Fruit fly (Drosophila melanogaster) whole organism, embryonic: ENCODE data around the gene MtnD.

ENCODE experiments used
- Atf6 ChIP-seq: fragments of 200-800 bp; sonication (Bioruptor generic); IDR thresholded peaks from 2 replicates; pipeline ENCODE4 v1.3.6; 2022; ENCODE audit warnings: missing biosample characterization, missing genetic modification characterization
- BtbVII ChIP-seq: fragments of 200-800 bp; sonication (Bioruptor generic); optimal IDR thresholded peaks from 3 replicates; lab custom pipeline; 2017; ENCODE audit warnings: missing biosample characterization, mild to moderate bottlenecking, missing genetic modification characterization
- CG11398 ChIP-seq: fragments of 200-800 bp; sonication (Bioruptor generic); optimal IDR thresholded peaks from 2 replicates; lab custom pipeline; 2016; ENCODE audit warnings: missing biosample characterization, missing genetic modification characterization
- CG12155 ChIP-seq: fragments of 200-800 bp; sonication (Bioruptor generic); optimal IDR thresholded peaks from 3 replicates; lab custom pipeline; 2016; ENCODE audit warnings: missing biosample characterization, missing genetic modification characterization
- CG14014 ChIP-seq: fragments of 200-800 bp; sonication (Bioruptor generic); IDR thresholded peaks from 2 replicates; pipeline ENCODE4 v1.3.6; 2022; ENCODE audit warnings: missing biosample characterization, missing genetic modification characterization
- CG14965 ChIP-seq: fragments of 200-800 bp; sonication (Bioruptor generic); optimal IDR thresholded peaks from 2 replicates; lab custom pipeline; 2016; ENCODE audit warnings: missing biosample characterization, missing genetic modification characterization, borderline replicate concordance
- CG15269 ChIP-seq: fragments of 200-800 bp; sonication (Bioruptor generic); optimal IDR thresholded peaks from 2 replicates; lab custom pipeline; 2018; ENCODE audit warnings: missing biosample characterization, mild to moderate bottlenecking, missing genetic modification characterization, moderate library complexity
- CG17568 ChIP-seq: fragments of 200-800 bp; sonication (Bioruptor generic); optimal IDR thresholded peaks from 2 replicates; lab custom pipeline; 2018; ENCODE audit warnings: missing biosample characterization, mild to moderate bottlenecking, missing genetic modification characterization, moderate library complexity
- CG17612 ChIP-seq: fragments of 200-800 bp; sonication (Bioruptor generic); IDR thresholded peaks from 2 replicates; pipeline ENCODE4 v1.3.6; 2022; ENCODE audit warnings: missing biosample characterization, missing genetic modification characterization
- CG1832 ChIP-seq: fragments of 200-800 bp; sonication (Bioruptor generic); optimal IDR thresholded peaks from 2 replicates; lab custom pipeline; 2017; ENCODE audit warnings: missing biosample characterization, mild to moderate bottlenecking, missing genetic modification characterization, inconsistent platforms
- CG18476 ChIP-seq: fragments of 200-800 bp; sonication (Bioruptor generic); optimal IDR thresholded peaks from 2 replicates; lab custom pipeline; 2016; ENCODE audit warnings: missing biosample characterization, mild to moderate bottlenecking, missing genetic modification characterization
- CG18619 ChIP-seq: fragments of 200-800 bp; sonication (Bioruptor generic); optimal IDR thresholded peaks from 3 replicates; lab custom pipeline; 2017; ENCODE audit warnings: missing biosample characterization, mild to moderate bottlenecking, missing genetic modification characterization
- CG2116 ChIP-seq: fragments of 200-800 bp; sonication (Bioruptor generic); optimal IDR thresholded peaks from 3 replicates; lab custom pipeline; 2018; ENCODE audit warnings: missing biosample characterization, mild to moderate bottlenecking, missing genetic modification characterization
- CG31365 ChIP-seq: fragments of 200-800 bp; sonication (Bioruptor generic); optimal IDR thresholded peaks from 2 replicates; lab custom pipeline; 2018; ENCODE audit warnings: missing biosample characterization, mild to moderate bottlenecking, missing genetic modification characterization
- CG6854 ChIP-seq: fragments of 200-800 bp; sonication (Bioruptor generic); optimal IDR thresholded peaks from 3 replicates; lab custom pipeline; 2017; ENCODE audit warnings: missing biosample characterization, mild to moderate bottlenecking, missing genetic modification characterization
- Camta ChIP-seq: fragments of 200-800 bp; sonication (Bioruptor generic); optimal IDR thresholded peaks from 2 replicates; lab custom pipeline; 2016; ENCODE audit warnings: missing biosample characterization, missing genetic modification characterization
- Chrac-16 ChIP-seq: fragments of 200-800 bp; sonication (Bioruptor generic); optimal IDR thresholded peaks from 3 replicates; lab custom pipeline; 2016; ENCODE audit warnings: missing biosample characterization, missing genetic modification characterization
- CrebB ChIP-seq: fragments of 200-800 bp; sonication (Bioruptor generic); optimal IDR thresholded peaks from 3 replicates; lab custom pipeline; 2018; ENCODE audit warnings: missing biosample characterization, mild to moderate bottlenecking, missing genetic modification characterization
- Doc2 ChIP-seq: fragments of 200-800 bp; sonication (Bioruptor generic); IDR thresholded peaks from 2 replicates; pipeline ENCODE4 v1.3.6; 2022; ENCODE audit warnings: missing biosample characterization, missing genetic modification characterization
- Dp ChIP-seq: fragments of 200-800 bp; sonication (Bioruptor generic); optimal IDR thresholded peaks from 2 replicates; lab custom pipeline; 2018; ENCODE audit warnings: missing biosample characterization, mild to moderate bottlenecking, missing genetic modification characterization, moderate library complexity
- Hey ChIP-seq: fragments of 200-800 bp; sonication (Bioruptor generic); optimal IDR thresholded peaks from 3 replicates; lab custom pipeline; 2018; ENCODE audit warnings: missing biosample characterization, mild to moderate bottlenecking, missing genetic modification characterization
- HmgZ ChIP-seq: fragments of 200-800 bp; sonication (Bioruptor generic); optimal IDR thresholded peaks from 2 replicates; lab custom pipeline; 2018; ENCODE audit warnings: missing biosample characterization, mild to moderate bottlenecking, missing genetic modification characterization
- Lhr ChIP-seq: fragments of 200-800 bp; sonication (Bioruptor generic); optimal IDR thresholded peaks from 3 replicates; lab custom pipeline; 2017; ENCODE audit warnings: mild to moderate bottlenecking, missing biosample characterization, missing genetic modification reagents, missing genetic modification characterization
- MESR4 ChIP-seq: fragments of 200-800 bp; sonication (Bioruptor generic); optimal IDR thresholded peaks from 2 replicates; lab custom pipeline; 2018; ENCODE audit warnings: missing biosample characterization, mild to moderate bottlenecking, missing genetic modification characterization, moderate library complexity
- Max ChIP-seq: fragments of 200-800 bp; sonication (Bioruptor generic); optimal IDR thresholded peaks from 2 replicates; lab custom pipeline; 2016; ENCODE audit warnings: missing biosample characterization, mild to moderate bottlenecking, missing genetic modification characterization
- NC2α ChIP-seq: fragments of 200-800 bp; sonication (Bioruptor generic); optimal IDR thresholded peaks from 2 replicates; lab custom pipeline; 2016; ENCODE audit warnings: missing biosample characterization, missing genetic modification characterization
- Nf-YC ChIP-seq: fragments of 200-800 bp; optimal IDR thresholded peaks from 3 replicates; lab custom pipeline; 2019; ENCODE audit warnings: missing biosample characterization, mild to moderate bottlenecking, missing genetic modification characterization, moderate library complexity
- Oaz ChIP-seq: fragments of 200-800 bp; sonication (Bioruptor generic); IDR thresholded peaks from 2 replicates; pipeline ENCODE4 v1.3.6; 2022; ENCODE audit warnings: missing biosample characterization, missing genetic modification characterization
- Taf1 ChIP-seq: fragments of 200-800 bp; sonication (Bioruptor generic); IDR thresholded peaks from 2 replicates; pipeline ENCODE4 v1.3.6; 2022; ENCODE audit warnings: missing biosample characterization, missing genetic modification characterization
- Usf ChIP-seq: fragments of 200-800 bp; sonication (Bioruptor generic); optimal IDR thresholded peaks from 2 replicates; lab custom pipeline; 2017; ENCODE audit warnings: missing genotype, missing biosample characterization, missing genetic modification characterization
- Xbp1 ChIP-seq: fragments of 200-800 bp; sonication (Bioruptor generic); optimal IDR thresholded peaks from 3 replicates; lab custom pipeline; 2016; ENCODE audit warnings: missing biosample characterization, mild to moderate bottlenecking, missing genetic modification characterization
- Xrp1 ChIP-seq: fragments of 200-800 bp; sonication (Bioruptor generic); IDR thresholded peaks from 2 replicates; pipeline ENCODE4 v1.3.6; 2022; ENCODE audit warnings: missing biosample characterization, missing genetic modification characterization
- bigmax ChIP-seq: fragments of 200-800 bp; sonication (Bioruptor generic); optimal IDR thresholded peaks from 2 replicates; lab custom pipeline; 2018; ENCODE audit warnings: missing biosample characterization, mild to moderate bottlenecking, missing genetic modification characterization
- chn ChIP-seq: fragments of 200-800 bp; sonication (Bioruptor generic); optimal IDR thresholded peaks from 2 replicates; lab custom pipeline; 2016; ENCODE audit warnings: missing biosample characterization, missing genetic modification characterization
- corto ChIP-seq: fragments of 200-800 bp; sonication (Bioruptor generic); optimal IDR thresholded peaks from 2 replicates; lab custom pipeline; 2016; ENCODE audit warnings: missing biosample characterization, mild to moderate bottlenecking, missing genetic modification characterization, moderate library complexity
- croc ChIP-seq: fragments of 200-800 bp; sonication (Bioruptor generic); conservative IDR thresholded peaks from 3 replicates; pipeline ENCODE4 v1.3.6; 2022; ENCODE audit warnings: missing biosample characterization, missing genetic modification characterization
- danr ChIP-seq: fragments of 200-800 bp; sonication (Bioruptor generic); IDR thresholded peaks from 2 replicates; pipeline ENCODE4 v1.3.6; 2022; ENCODE audit warnings: missing biosample characterization, missing genetic modification characterization
- fd96Cb ChIP-seq: fragments of 200-800 bp; sonication (Bioruptor generic); optimal IDR thresholded peaks from 2 replicates; lab custom pipeline; 2018; ENCODE audit warnings: missing biosample characterization, mild to moderate bottlenecking, missing genetic modification characterization, moderate library complexity
- ftz-f1 ChIP-seq: fragments of 200-800 bp; sonication (Bioruptor generic); optimal IDR thresholded peaks from 2 replicates; lab custom pipeline; 2016; ENCODE audit warnings: missing biosample characterization, missing genetic modification characterization
- gcm2 ChIP-seq: fragments of 200-800 bp; sonication (Bioruptor generic); optimal IDR thresholded peaks from 2 replicates; lab custom pipeline; 2016; ENCODE audit warnings: missing biosample characterization, missing genetic modification characterization
- inv ChIP-seq: fragments of 200-800 bp; sonication (Bioruptor generic); IDR thresholded peaks from 2 replicates; pipeline ENCODE4 v1.3.6; 2022; ENCODE audit warnings: missing biosample characterization, missing genetic modification characterization; ENCODE audit not compliant: partially characterized antibody
- jing ChIP-seq: fragments of 200-800 bp; sonication (Bioruptor generic); optimal IDR thresholded peaks from 2 replicates; lab custom pipeline; 2018; ENCODE audit warnings: missing biosample characterization, mild to moderate bottlenecking, missing genetic modification characterization
- lab ChIP-seq: fragments of 200-800 bp; sonication (Bioruptor generic); optimal IDR thresholded peaks from 3 replicates; lab custom pipeline; 2017; ENCODE audit warnings: missing biosample characterization, missing genetic modification characterization, mild to moderate bottlenecking, moderate library complexity, missing genetic modification reagents
- nerfin-1 ChIP-seq: fragments of 200-800 bp; sonication (Bioruptor generic); optimal IDR thresholded peaks from 3 replicates; lab custom pipeline; 2019; ENCODE audit warnings: missing biosample characterization, mild to moderate bottlenecking, missing genetic modification characterization, moderate library complexity
- oc ChIP-seq: fragments of 200-800 bp; sonication (Bioruptor generic); optimal IDR thresholded peaks from 2 replicates; lab custom pipeline; 2018; ENCODE audit warnings: missing biosample characterization, mild to moderate bottlenecking, missing genetic modification characterization, moderate library complexity
- org-1 ChIP-seq: fragments of 200-800 bp; sonication (Bioruptor generic); optimal IDR thresholded peaks from 2 replicates; lab custom pipeline; 2017; ENCODE audit warnings: missing biosample characterization, missing genetic modification characterization
- peb ChIP-seq: fragments of 200-800 bp; sonication (Bioruptor generic); IDR thresholded peaks from 2 replicates; pipeline ENCODE4 v1.3.6; 2022; ENCODE audit warnings: missing biosample characterization, missing genetic modification characterization
- pnt ChIP-seq: fragments of 200-800 bp; sonication (Bioruptor generic); optimal IDR thresholded peaks from 3 replicates; lab custom pipeline; 2016; ENCODE audit warnings: missing biosample characterization, missing genetic modification characterization
- ro ChIP-seq: fragments of 200-800 bp; sonication (Bioruptor generic); IDR thresholded peaks from 2 replicates; pipeline ENCODE4 v1.3.6; 2022; ENCODE audit warnings: missing biosample characterization, missing genetic modification characterization
- sens-2 ChIP-seq: fragments of 200-800 bp; sonication (Bioruptor generic); IDR thresholded peaks from 2 replicates; pipeline ENCODE4 v1.3.6; 2022; ENCODE audit warnings: missing biosample characterization, missing genetic modification characterization
- slp2 ChIP-seq: fragments of 200-800 bp; sonication (Bioruptor generic); optimal IDR thresholded peaks from 2 replicates; lab custom pipeline; 2016; ENCODE audit warnings: missing biosample characterization, missing genetic modification characterization
- tup ChIP-seq: fragments of 200-800 bp; sonication (Bioruptor generic); optimal IDR thresholded peaks from 2 replicates; lab custom pipeline; 2016; ENCODE audit warnings: missing biosample characterization, mild to moderate bottlenecking, missing genetic modification characterization, moderate library complexity

MtnD gene

DNA sequence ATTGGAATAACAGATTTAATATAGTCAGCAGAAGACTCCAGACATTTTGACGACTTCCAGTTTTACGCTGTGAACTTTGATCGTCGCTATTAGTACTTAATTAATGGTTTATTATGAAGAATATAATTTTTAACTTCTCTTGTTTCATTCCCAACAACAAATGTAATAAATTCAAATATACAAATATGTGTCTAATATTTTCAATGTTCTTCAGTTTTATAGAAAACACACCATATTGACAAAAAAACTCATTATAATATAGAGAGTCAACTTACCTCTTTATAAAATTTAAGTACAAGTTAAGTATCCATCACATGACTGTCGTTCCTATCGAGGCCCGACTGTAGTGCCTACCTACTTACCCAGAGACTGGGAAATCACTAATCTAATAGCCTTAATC is 38.6 kb downstream of the MtnD start (continued):
- no peak for TF ChIP-seq Max (GFP tag; lab: Kevin White, UChicago)
- no peak for TF ChIP-seq CG18476
- no peak for TF ChIP-seq croc
- peak; percentile 31; the same call in 1 of the 2 replicates for TF ChIP-seq Xrp1 (GFP tag; lab: Robert Waterston, UW)
- no peak for TF ChIP-seq Chrac-16
- TF ChIP-seq peb (GFP tag; lab: Robert Waterston, UW): no peak
- no peak for TF ChIP-seq Nf-YC (tag; lab: Kevin White, UChicago)
- no peak for TF ChIP-seq NC2α
- no peak for TF ChIP-seq CG18619 (GFP tag; lab: Kevin White, UChicago)
- TF ChIP-seq ro (GFP tag; lab: Robert Waterston, UW): no peak
- no peak for TF ChIP-seq sens-2 (GFP tag; lab: Robert Waterston, UW)
- TF ChIP-seq CG12155 (GFP tag; lab: Kevin White, UChicago): no peak
- peak; percentile 20 for TF ChIP-seq CG15269 (tag; lab: Kevin White, UChicago)
- no peak for TF ChIP-seq Atf6
- TF ChIP-seq Doc2 (GFP tag; lab: Robert Waterston, UW): no peak
- no peak for TF ChIP-seq corto
- TF ChIP-seq Lhr: no peak
- TF ChIP-seq lab: no peak
- no peak for TF ChIP-seq CG31365 (tag; lab: Kevin White, UChicago)
- no peak for TF ChIP-seq CG1832 (GFP tag; lab: Kevin White, UChicago)
- no peak for TF ChIP-seq nerfin-1 (tag; lab: Kevin White, UChicago)
- TF ChIP-seq org-1: no peak
- TF ChIP-seq bigmax: no peak
- TF ChIP-seq pnt: no peak
- TF ChIP-seq Camta (GFP tag; lab: Kevin White, UChicago): no peak
- TF ChIP-seq CrebB: no peak
- no peak for TF ChIP-seq BtbVII (GFP tag; lab: Kevin White, UChicago)
- TF ChIP-seq gcm2 (GFP tag; lab: Kevin White, UChicago): no peak
- TF ChIP-seq CG14965: no peak
- no peak for TF ChIP-seq CG2116 (GFP tag; lab: Kevin White, UChicago)
- TF ChIP-seq CG17612 (GFP tag; lab: Robert Waterston, UW): no peak
- no peak for TF ChIP-seq CG14014 (GFP tag; lab: Robert Waterston, UW)
- TF ChIP-seq Hey (tag; lab: Kevin White, UChicago): no peak
- no peak for TF ChIP-seq Dp (GFP tag; lab: Kevin White, UChicago)
- TF ChIP-seq tup (GFP tag; lab: Kevin White, UChicago): no peak
- TF ChIP-seq Xbp1: no peak
- no peak for TF ChIP-seq CG17568 (GFP tag; lab: Kevin White, UChicago)
- TF ChIP-seq danr: no peak
- TF ChIP-seq inv: no peak
- no peak for TF ChIP-seq Oaz (GFP tag; lab: Robert Waterston, UW)
- TF ChIP-seq Taf1: no peak
- no peak for TF ChIP-seq CG11398
- TF ChIP-seq fd96Cb: no peak
- no peak for TF ChIP-seq chn (GFP tag; lab: Kevin White, UChicago)
- no peak for TF ChIP-seq jing
- no peak for TF ChIP-seq Usf (GFP tag; lab: Kevin White, UChicago)
- no peak for TF ChIP-seq oc (tag; lab: Kevin White, UChicago)
- no peak for TF ChIP-seq ftz-f1 (GFP tag; lab: Kevin White, UChicago)
- no peak for TF ChIP-seq slp2 (GFP tag; lab: Kevin White, UChicago)
- no peak for TF ChIP-seq CG6854 (GFP tag; lab: Kevin White, UChicago)
- no peak for TF ChIP-seq HmgZ (tag; lab: Kevin White, UChicago)
- no peak for TF ChIP-seq MESR4
